Worm (Caenorhabditis elegans) whole organism, L1 larva: Measurements from ENCODE around the gene K06G5.1.

Experiments used
- C16A3.4 ChIP-seq: fragments of 150-350 bp; optimal IDR thresholded peaks from 2 replicates; lab custom pipeline; 2014; ENCODE audit warnings: missing biosample characterization, missing genetic modification characterization
- C34B4.2 ChIP-seq: sonication (generic microtip); optimal IDR thresholded peaks from 2 replicates; lab custom pipeline; 2017; ENCODE audit warnings: mild to moderate bottlenecking, missing genetic modification characterization, missing compliant biosample characterization
- F16B12.6 ChIP-seq: fragments of 150-350 bp; optimal IDR thresholded peaks from 2 replicates; lab custom pipeline; 2014; ENCODE audit warnings: missing biosample characterization, missing genetic modification characterization
- aly-2 ChIP-seq: fragments of 150-350 bp; optimal IDR thresholded peaks from 2 replicates; lab custom pipeline; 2014; ENCODE audit warnings: missing biosample characterization, missing genetic modification characterization
- ceh-63 ChIP-seq: fragments of 200-800 bp; sonication (Bioruptor generic); optimal IDR thresholded peaks from 2 replicates; lab custom pipeline; 2018; ENCODE audit warnings: mild to moderate bottlenecking, missing genetic modification characterization, missing compliant biosample characterization
- ceh-8 ChIP-seq: fragments of 200-800 bp; sonication (Bioruptor generic); optimal IDR thresholded peaks from 2 replicates; lab custom pipeline; 2018; ENCODE audit warnings: mild to moderate bottlenecking, missing genetic modification characterization, moderate library complexity, missing compliant biosample characterization
- ces-1 ChIP-seq: fragments of 150-350 bp; optimal IDR thresholded peaks from 2 replicates; lab custom pipeline; 2014; ENCODE audit warnings: missing biosample characterization, missing genetic modification reagents, missing genetic modification characterization
- dpl-1 ChIP-seq, 3 experiments: fragments of 150-350 bp in 2 of 3; sonication (generic microtip) in 1 of 3; optimal IDR thresholded peaks; 2 replicates each; lab custom pipeline; 2014 to 2017; ENCODE audit warnings: missing biosample characterization in 3 of 3, missing genetic modification characterization in 3 of 3, missing genetic modification reagents in 3 of 3
- dsc-1 ChIP-seq: sonication (generic microtip); optimal IDR thresholded peaks from 2 replicates; lab custom pipeline; 2016; ENCODE audit warnings: mild to moderate bottlenecking, missing genetic modification characterization, missing compliant biosample characterization
- efl-1 ChIP-seq, 4 experiments: fragments of 150-350 bp; optimal IDR thresholded peaks in 3 of 4; peaks in 1 of 4; 1 replicate in 1 of 4; 2 replicates in 3 of 4; lab custom pipeline; 2014; ENCODE audit warnings: missing biosample characterization in 2 of 4, missing genetic modification characterization in 2 of 4, missing genetic modification reagents in 2 of 4
- efl-3 ChIP-seq: fragments of 200-800 bp; sonication (Bioruptor generic); optimal IDR thresholded peaks from 2 replicates; lab custom pipeline; 2018; ENCODE audit warnings: mild to moderate bottlenecking, missing genetic modification characterization, missing compliant biosample characterization
- egl-27 ChIP-seq, 2 experiments: fragments of 150-350 bp in 1 of 2; sonication (generic microtip); optimal IDR thresholded peaks; 3 replicates each; lab custom pipeline; 2017 to 2018; ENCODE audit warnings: missing biosample characterization in 2 of 2, missing genetic modification characterization in 2 of 2, missing genetic modification reagents in 2 of 2
- elt-2 ChIP-seq: sonication (generic microtip); optimal IDR thresholded peaks from 2 replicates; lab custom pipeline; 2016; ENCODE audit warnings: missing genetic modification characterization, mild to moderate bottlenecking, inconsistent platforms, missing compliant biosample characterization, missing genetic modification reagents
- elt-3 ChIP-seq, 6 experiments: fragments of 150-350 bp in 1 of 6; sonication (generic microtip); optimal IDR thresholded peaks; 2 replicates each; lab custom pipeline; 2017 to 2018; ENCODE audit warnings: missing biosample characterization in 6 of 6, missing genetic modification characterization in 6 of 6, inconsistent platforms in 1 of 6
- ets-5 ChIP-seq: fragments of 200-800 bp; sonication (Bioruptor generic); IDR thresholded peaks from 2 replicates; pipeline ENCODE4 v1.3.6; 2022; ENCODE audit warnings: missing genetic modification characterization, missing compliant biosample characterization
- fkh-4 ChIP-seq: sonication (generic microtip); optimal IDR thresholded peaks from 2 replicates; lab custom pipeline; 2016; ENCODE audit warnings: missing compliant biosample characterization, missing genetic modification characterization, borderline replicate concordance
- hlh-17 ChIP-seq: fragments of 200-800 bp; sonication (Bioruptor generic); optimal IDR thresholded peaks from 2 replicates; lab custom pipeline; 2018; ENCODE audit warnings: missing genetic modification characterization, mild to moderate bottlenecking, missing compliant biosample characterization, moderate library complexity, borderline replicate concordance
- lin-13 ChIP-seq: fragments of 150-350 bp; optimal IDR thresholded peaks from 2 replicates; lab custom pipeline; 2014; ENCODE audit warnings: missing biosample characterization, missing genetic modification reagents, missing genetic modification characterization
- lsy-2 ChIP-seq, 2 experiments: fragments of 150-350 bp; optimal IDR thresholded peaks; 2 replicates each; lab custom pipeline; 2014; ENCODE audit warnings: missing biosample characterization in 2 of 2, missing genetic modification characterization in 2 of 2
- nhr-12 ChIP-seq: sonication (generic microtip); optimal IDR thresholded peaks from 2 replicates; lab custom pipeline; 2017; ENCODE audit warnings: missing biosample characterization, missing genetic modification characterization
- nhr-20 ChIP-seq: sonication (generic microtip); optimal IDR thresholded peaks from 2 replicates; lab custom pipeline; 2016; ENCODE audit warnings: mild to moderate bottlenecking, missing genetic modification characterization, missing compliant biosample characterization
- nhr-28 ChIP-seq: fragments of 150-350 bp; optimal IDR thresholded peaks from 2 replicates; lab custom pipeline; 2014; ENCODE audit warnings: missing biosample characterization, missing genetic modification characterization
- nhr-47 ChIP-seq: sonication (generic microtip); optimal IDR thresholded peaks from 2 replicates; lab custom pipeline; 2016; ENCODE audit warnings: mild to moderate bottlenecking, missing genetic modification characterization, moderate library complexity, missing compliant biosample characterization
- nhr-71 ChIP-seq: sonication (generic microtip); optimal IDR thresholded peaks from 2 replicates; lab custom pipeline; 2016; ENCODE audit warnings: mild to moderate bottlenecking, missing genetic modification characterization, moderate library complexity, missing compliant biosample characterization
- nhr-77 ChIP-seq: fragments of 150-350 bp; optimal IDR thresholded peaks from 2 replicates; lab custom pipeline; 2014; ENCODE audit warnings: missing biosample characterization, missing genetic modification characterization
- nhr-84 ChIP-seq: sonication (generic microtip); optimal IDR thresholded peaks from 2 replicates; lab custom pipeline; 2017; ENCODE audit warnings: missing biosample characterization, missing genetic modification characterization
- pax-3 ChIP-seq: fragments of 200-800 bp; sonication (Bioruptor generic); optimal IDR thresholded peaks from 2 replicates; lab custom pipeline; 2018; ENCODE audit warnings: mild to moderate bottlenecking, missing genetic modification characterization, moderate library complexity, missing compliant biosample characterization
- rnt-1 ChIP-seq: sonication (generic microtip); optimal IDR thresholded peaks from 2 replicates; lab custom pipeline; 2016; ENCODE audit warnings: mild to moderate bottlenecking, missing genetic modification characterization, moderate library complexity, missing compliant biosample characterization
- skn-1 ChIP-seq: fragments of 150-350 bp; optimal IDR thresholded peaks from 2 replicates; lab custom pipeline; 2014; ENCODE audit warnings: missing biosample characterization, missing genetic modification characterization
- sox-4 ChIP-seq: sonication (generic microtip); optimal IDR thresholded peaks from 2 replicates; lab custom pipeline; 2016; ENCODE audit warnings: missing genetic modification characterization, missing compliant biosample characterization
- sup-37 ChIP-seq: fragments of 200-800 bp; sonication (Bioruptor generic); optimal IDR thresholded peaks from 2 replicates; lab custom pipeline; 2018; ENCODE audit warnings: mild to moderate bottlenecking, missing genetic modification characterization, missing compliant biosample characterization
- swsn-7 ChIP-seq: sonication (generic microtip); optimal IDR thresholded peaks from 2 replicates; lab custom pipeline; 2016; ENCODE audit warnings: missing genetic modification characterization, missing compliant biosample characterization
- unc-30 ChIP-seq: sonication (generic microtip); optimal IDR thresholded peaks from 2 replicates; lab custom pipeline; 2017; ENCODE audit warnings: missing biosample characterization, missing genetic modification characterization
- zag-1 ChIP-seq: fragments of 150-350 bp; optimal IDR thresholded peaks from 2 replicates; lab custom pipeline; 2014; ENCODE audit warnings: missing biosample characterization, missing genetic modification characterization
- zip-4 ChIP-seq: fragments of 200-800 bp; sonication (Bioruptor generic); optimal IDR thresholded peaks from 2 replicates; lab custom pipeline; 2018; ENCODE audit warnings: mild to moderate bottlenecking, missing genetic modification characterization, moderate library complexity, missing compliant biosample characterization

Gene K06G5.1

DNA sequence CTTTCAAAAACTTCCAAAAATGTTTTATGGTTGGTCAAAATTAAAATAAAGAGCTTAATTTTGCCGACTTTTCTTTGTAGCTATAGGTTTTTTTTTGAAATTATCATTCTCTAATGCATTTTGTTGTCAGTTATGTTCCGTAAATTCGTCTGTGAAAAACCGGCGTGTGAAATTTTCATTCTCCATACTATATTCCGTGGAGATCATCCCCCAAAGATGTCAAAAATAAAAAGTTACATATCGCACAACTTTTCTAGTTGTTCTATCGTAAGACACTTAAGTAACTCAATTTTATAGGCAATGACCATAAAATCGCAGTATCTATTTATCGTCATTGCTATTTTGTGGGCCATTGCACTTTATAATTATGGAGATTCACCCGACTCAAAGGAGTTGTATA, 36.1 kb upstream of the K06G5.1 start, which contains the start of gene C37E2.10:
Gene C37E2.10 (plus strand): TSS at position 301 of the 400 bp plus-strand sequence.
- no peak for TF ChIP-seq lsy-2 (tag; optimal IDR thresholded peaks at IDR 0.05; lab: Kevin White, UChicago)
- no peak for TF ChIP-seq nhr-20 (tag; lab: Kevin White, UChicago)
- no peak for TF ChIP-seq rnt-1
- no peak for TF ChIP-seq nhr-84 (tag; lab: Kevin White, UChicago)
- no peak for TF ChIP-seq fkh-4 (tag; lab: Kevin White, UChicago)
- no peak for TF ChIP-seq nhr-47 (tag; lab: Kevin White, UChicago)
- no peak for TF ChIP-seq dsc-1 (tag; lab: Kevin White, UChicago)
- no peak for TF ChIP-seq skn-1 (tag; lab: Kevin White, UChicago)
- TF ChIP-seq nhr-77 (tag; lab: Kevin White, UChicago), result no peak
- no peak for TF ChIP-seq dpl-1 (GFP tag; optimal IDR thresholded peaks at IDR 0.05; lab: Kevin White, UChicago)
- no peak for TF ChIP-seq nhr-71
- no peak for TF ChIP-seq ceh-8 (GFP tag; lab: Kevin White, UChicago)
- TF ChIP-seq swsn-7, result no peak
- TF ChIP-seq ceh-63, result no peak
- TF ChIP-seq elt-2 (tag; lab: Kevin White, UChicago), result no peak
- TF ChIP-seq ces-1 (GFP tag; lab: Kevin White, UChicago), result no peak
- TF ChIP-seq unc-30 (tag; lab: Kevin White, UChicago), result no peak
- no peak for TF ChIP-seq sup-37 (GFP tag; lab: Kevin White, UChicago)

DNA sequence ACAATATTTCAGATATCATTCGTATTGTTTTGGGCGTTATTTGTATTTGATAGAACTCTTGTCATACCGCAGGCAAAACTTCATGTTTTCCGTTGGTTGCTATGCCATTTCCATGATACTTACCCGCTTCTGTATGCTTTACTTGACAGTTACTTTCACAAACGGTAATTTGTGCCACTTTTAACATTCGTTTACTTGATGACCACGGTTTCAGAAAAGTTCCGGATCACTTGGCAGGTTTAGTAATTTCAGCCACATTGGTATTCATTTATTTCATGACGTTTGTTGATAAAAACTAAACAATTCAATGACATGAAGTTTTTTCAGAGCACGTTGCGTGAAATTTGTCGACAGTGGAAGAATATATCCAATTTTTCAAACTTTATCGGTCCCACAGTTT, 35.3 kb upstream of the K06G5.1 start:
- TF ChIP-seq sox-4 (tag; lab: Kevin White, UChicago) (no peak), C34B4.2 (tag; lab: Kevin White, UChicago) (no peak)

DNA sequence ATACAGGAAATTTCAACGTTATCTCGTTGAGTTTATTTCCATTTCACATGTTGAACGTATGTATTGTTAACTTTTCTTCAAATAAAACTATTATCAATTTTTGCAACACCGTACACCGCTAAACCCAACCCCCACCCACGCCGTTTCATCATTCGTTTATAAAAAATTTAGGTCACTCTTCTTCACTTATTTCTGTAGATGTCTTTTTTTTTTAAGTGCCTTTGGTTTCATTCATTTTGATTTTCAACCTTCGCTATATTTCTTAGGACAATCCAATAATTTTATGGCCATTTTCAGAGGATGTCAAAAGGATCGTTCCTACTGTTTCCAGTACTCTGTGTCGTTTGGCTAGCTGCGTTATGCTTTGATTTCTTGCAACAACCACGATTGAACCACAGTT, 34.6 kb upstream of the K06G5.1 start, which contains the start of gene C37E2.3:
Gene C37E2.3 (plus strand): TSS at position 301 of the 400 bp plus-strand sequence.
- TF ChIP-seq sox-4 (tag; lab: Kevin White, UChicago) (no peak), elt-3 (tag; optimal IDR thresholded peaks at IDR 0.05; lab: Kevin White, UChicago) (no peak), dpl-1 (GFP tag; optimal IDR thresholded peaks at IDR 0.05; lab: Kevin White, UChicago) (no peak), egl-27 (tag; optimal IDR thresholded peaks at IDR 0.05; lab: Kevin White, UChicago) (no peak), ceh-8 (GFP tag; lab: Kevin White, UChicago) (no peak), efl-3 (no peak), nhr-28 (tag; lab: Kevin White, UChicago) (no peak), efl-1 (optimal IDR thresholded peaks at IDR 0.05; lab: Kevin White, UChicago) (no peak), efl-1 (GFP tag; optimal IDR thresholded peaks at IDR 0.05 in 1 of 2; lab: Kevin White, UChicago) (no peak), F16B12.6 (no peak), zip-4 (GFP tag; lab: Kevin White, UChicago) (no peak), zag-1 (no peak), nhr-12 (tag; lab: Kevin White, UChicago) (no peak), pax-3 (no peak), lin-13 (GFP tag; lab: Kevin White, UChicago) (no peak), nhr-20 (tag; lab: Kevin White, UChicago) (no peak), aly-2 (tag; lab: Kevin White, UChicago) (no peak), ets-5 (GFP tag; lab: Robert Waterston, UW) (no peak), C16A3.4 (tag; lab: Kevin White, UChicago) (no peak)

DNA sequence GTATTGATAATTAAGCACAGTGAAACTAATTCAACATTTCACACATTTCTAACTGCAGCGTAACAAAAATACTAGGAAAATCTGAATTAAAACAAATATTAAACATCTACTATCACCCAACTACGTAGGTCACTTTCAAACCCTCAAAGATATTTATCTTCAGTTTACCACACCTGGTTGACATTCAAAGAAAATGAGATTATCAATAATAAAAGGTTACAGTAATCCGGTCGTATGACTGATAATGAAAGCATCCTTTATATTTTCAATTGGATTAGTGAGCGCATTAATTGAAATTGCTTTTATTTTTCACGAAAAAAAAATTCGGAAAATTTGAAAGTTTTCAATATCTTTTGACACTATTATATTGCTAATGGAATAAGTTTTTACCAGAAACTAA, 32.3 kb upstream of the K06G5.1 start:
- no peak for TF ChIP-seq hlh-17
- peak; percentile 55 for TF ChIP-seq pax-3
- TF ChIP-seq sox-4 (tag; lab: Kevin White, UChicago), result peak; percentile 36
- peak; percentile 88 for TF ChIP-seq dsc-1 (tag; lab: Kevin White, UChicago)
